Worm (Caenorhabditis elegans) whole organism, young adult: ENCODE results near the gene kmo-1.

Source experiments
- C06A6.2 ChIP-seq: fragments of 200-800 bp; sonication (Bioruptor generic); conservative IDR thresholded peaks from 2 replicates; pipeline ENCODE4 v1.3.6; 2022; ENCODE audit warnings: missing genetic modification characterization, missing compliant biosample characterization
- ceh-91 ChIP-seq: fragments of 200-800 bp; sonication (Bioruptor generic); IDR thresholded peaks from 2 replicates; pipeline ENCODE4 v1.3.6; 2022; ENCODE audit warnings: missing genetic modification reagents, missing genetic modification characterization, missing compliant biosample characterization
- dpl-1 ChIP-seq: fragments of 150-350 bp; optimal IDR thresholded peaks from 2 replicates; lab custom pipeline; 2014; ENCODE audit warnings: missing biosample characterization, missing genetic modification reagents, missing genetic modification characterization
- him-1 ChIP-seq: sonication (generic microtip); optimal IDR thresholded peaks from 2 replicates; lab custom pipeline; 2016; ENCODE audit warnings: missing genotype, missing genetic modification reagents, missing genetic modification characterization, missing compliant biosample characterization
- mxl-1 ChIP-seq: sonication (generic microtip); optimal IDR thresholded peaks from 2 replicates; lab custom pipeline; 2016; ENCODE audit warnings: missing genetic modification characterization, missing compliant biosample characterization
- nfya-1 ChIP-seq: sonication (generic microtip); optimal IDR thresholded peaks from 2 replicates; lab custom pipeline; 2017; ENCODE audit warnings: antibody characterized with exemption, missing compliant biosample characterization, missing genetic modification characterization, borderline replicate concordance; ENCODE audit not compliant: insufficient read depth
- nhr-179 ChIP-seq: sonication (generic microtip); optimal IDR thresholded peaks from 2 replicates; lab custom pipeline; 2016; ENCODE audit warnings: mild to moderate bottlenecking, missing genetic modification characterization, missing compliant biosample characterization
- sea-2 ChIP-seq: fragments of 200-800 bp; sonication (Bioruptor generic); IDR thresholded peaks from 2 replicates; pipeline ENCODE4 v1.3.6; 2022; ENCODE audit warnings: missing genetic modification characterization, missing compliant biosample characterization
- unc-130 ChIP-seq: sonication (generic microtip); optimal IDR thresholded peaks from 2 replicates; lab custom pipeline; 2016; ENCODE audit warnings: missing genetic modification reagents, missing genetic modification characterization, missing compliant biosample characterization
- unc-62 ChIP-seq: fragments of 150-350 bp; optimal IDR thresholded peaks from 2 replicates; lab custom pipeline; 2014; ENCODE audit warnings: missing biosample characterization, missing genetic modification reagents, missing genetic modification characterization
- xnd-1 ChIP-seq: sonication (generic microtip); optimal IDR thresholded peaks from 2 replicates; lab custom pipeline; 2016; ENCODE audit warnings: missing genotype, missing genetic modification reagents, missing genetic modification characterization, missing compliant biosample characterization
- ztf-22 ChIP-seq: fragments of 200-800 bp; sonication (Bioruptor generic); optimal IDR thresholded peaks from 2 replicates; lab custom pipeline; 2018; ENCODE audit warnings: mild to moderate bottlenecking, missing genetic modification characterization, moderate library complexity, missing compliant biosample characterization

ce11 chrV:12020940-12021339, 49.4 kb downstream of the kmo-1 start:
- TF ChIP-seq unc-62 (GFP tag; lab: Kevin White, UChicago) (no peak), sea-2 (no peak), nhr-179 (no peak), unc-130 (GFP tag; lab: Kevin White, UChicago) (no peak), ztf-22 (GFP tag; lab: Kevin White, UChicago) (no peak), ceh-91 (GFP tag; lab: Robert Waterston, UW) (no peak), nfya-1 (no peak), mxl-1 (tag; lab: Kevin White, UChicago) (no peak), xnd-1 (tag; lab: Kevin White, UChicago) (no peak), dpl-1 (GFP tag; lab: Kevin White, UChicago) (no peak), him-1 (tag; lab: Kevin White, UChicago) (no peak), C06A6.2 (GFP tag; lab: Robert Waterston, UW) (no peak)
